Worm (Caenorhabditis elegans): ENCODE results near the gene srz-63.

DNA sequence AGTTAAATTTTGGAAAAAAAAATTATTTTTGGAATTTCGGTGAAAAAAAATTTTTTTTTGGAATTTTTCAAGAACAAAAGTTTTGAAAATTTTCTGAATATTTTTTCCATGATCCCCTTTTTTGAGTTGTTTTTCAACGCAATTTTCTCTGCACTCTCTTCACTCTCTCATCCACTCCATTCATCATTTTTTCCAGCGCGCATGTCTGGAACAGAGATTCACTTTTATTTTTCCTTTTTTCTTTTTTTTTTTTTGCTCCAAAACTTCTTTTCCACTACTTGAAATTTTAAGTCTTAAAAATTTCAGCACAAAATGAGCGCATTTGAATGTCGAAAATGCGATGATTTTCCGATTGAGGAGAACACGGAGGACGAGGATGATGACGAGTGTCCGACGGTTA lies 48.2 kb downstream of the srz-63 start, which contains the start of gene jip-1:
- TF ChIP-seq flt-1 (GFP tag; IDR thresholded peaks at IDR 0.05) (no peak), med-1 (GFP tag; optimal IDR thresholded peaks at IDR 0.05; ENCODE audit: insufficient read depth) (no peak), ztf-29 (GFP tag; IDR thresholded peaks at IDR 0.05) (no peak), tab-1 (GFP tag; IDR thresholded peaks at IDR 0.05) (no peak)

Measured in whole organism, midembryonic.